Worm (Caenorhabditis elegans) whole organism, early embryonic: Measurements from ENCODE around the gene F45H10.2.

Experiments
- B0310.2 ChIP-seq: sonication (generic microtip); optimal IDR thresholded peaks from 2 replicates; lab custom pipeline; 2016; ENCODE audit warnings: mild to moderate bottlenecking, missing genetic modification characterization, missing compliant biosample characterization
- F13C5.2 ChIP-seq: sonication (generic microtip); optimal IDR thresholded peaks from 2 replicates; lab custom pipeline; 2017; ENCODE audit warnings: mild to moderate bottlenecking, missing genetic modification characterization, inconsistent platforms, missing compliant biosample characterization
- ama-1 ChIP-seq: fragments of 150-350 bp; optimal IDR thresholded peaks from 2 replicates; lab custom pipeline; 2014
- ceh-36 ChIP-seq: sonication (generic microtip); optimal IDR thresholded peaks from 2 replicates; lab custom pipeline; 2016; ENCODE audit warnings: missing genetic modification characterization, inconsistent platforms, missing compliant biosample characterization
- ets-7 ChIP-seq: sonication (generic microtip); optimal IDR thresholded peaks from 2 replicates; lab custom pipeline; 2016; ENCODE audit warnings: missing genotype, missing genetic modification characterization, missing compliant biosample characterization
- hmbx-1 ChIP-seq: sonication (generic microtip); optimal IDR thresholded peaks from 2 replicates; lab custom pipeline; 2016; ENCODE audit warnings: mild to moderate bottlenecking, missing genetic modification characterization, missing compliant biosample characterization
- hmg-4 ChIP-seq: fragments of 200-800 bp; sonication (Bioruptor generic); optimal IDR thresholded peaks from 2 replicates; lab custom pipeline; 2018; ENCODE audit warnings: mild to moderate bottlenecking, missing genetic modification characterization, missing compliant biosample characterization
- hnd-1 ChIP-seq: sonication (generic microtip); optimal IDR thresholded peaks from 2 replicates; lab custom pipeline; 2016; ENCODE audit warnings: missing genetic modification characterization, missing compliant biosample characterization
- pes-1 ChIP-seq: fragments of 200-800 bp; sonication (Bioruptor generic); IDR thresholded peaks from 2 replicates; pipeline ENCODE4 v1.3.6; 2022; ENCODE audit warnings: missing genetic modification reagents, missing genetic modification characterization, missing compliant biosample characterization
- scrt-1 ChIP-seq: fragments of 200-800 bp; sonication (Bioruptor generic); IDR thresholded peaks from 2 replicates; pipeline ENCODE4 v1.3.6; 2022; ENCODE audit warnings: missing genetic modification characterization, missing compliant biosample characterization
- sea-1 ChIP-seq: fragments of 200-800 bp; sonication (Bioruptor generic); conservative IDR thresholded peaks from 2 replicates; pipeline ENCODE4 v1.3.6; 2022; ENCODE audit warnings: missing genetic modification characterization, missing compliant biosample characterization

DNA sequence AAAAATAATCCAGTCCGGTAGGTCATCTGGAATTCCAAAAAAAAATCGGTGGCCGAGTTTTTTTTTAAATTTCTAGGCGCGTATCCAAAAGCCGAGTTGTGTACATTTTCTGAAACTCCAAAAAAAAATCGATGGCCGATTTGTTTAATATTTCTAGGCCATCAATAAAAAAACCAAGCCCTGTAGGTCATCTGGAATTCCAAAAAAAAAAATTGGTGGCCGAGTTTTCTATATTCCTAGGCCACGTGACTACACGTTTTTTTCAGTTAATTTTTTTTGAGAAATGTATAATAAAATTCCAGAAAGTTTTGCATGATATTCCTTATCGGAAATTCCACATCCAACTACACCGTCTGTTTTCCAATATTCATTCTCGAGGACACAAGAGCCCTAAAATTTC lies 24.8 kb upstream of the F45H10.2 start, which contains the start of gene sre-45:
- TF ChIP-seq hmbx-1 (tag; lab: Kevin White, UChicago) (no peak), ama-1 (lab: Kevin White, UChicago) (no peak), ceh-36 (no peak), F13C5.2 (no peak), hmg-4 (GFP tag; lab: Kevin White, UChicago) (no peak), hnd-1 (tag; lab: Kevin White, UChicago) (no peak), pes-1 (GFP tag; lab: Robert Waterston, UW) (no peak), scrt-1 (GFP tag; lab: Robert Waterston, UW) (no peak), sea-1 (GFP tag; lab: Robert Waterston, UW) (no peak), ets-7 (tag; lab: Kevin White, UChicago) (no peak), B0310.2 (tag; lab: Kevin White, UChicago) (no peak)
